Fruit fly (Drosophila melanogaster) whole organism, prepupa: Measurements from ENCODE around the gene Ccz1.

Experiments
- Blimp-1 ChIP-seq: fragments of 200-800 bp; sonication (Bioruptor generic); optimal IDR thresholded peaks from 3 replicates; lab custom pipeline; 2017; ENCODE audit warnings: missing biosample characterization, missing genetic modification characterization, mild to moderate bottlenecking, moderate library complexity, missing genetic modification reagents
- CG10631 ChIP-seq: fragments of 200-800 bp; sonication (Bioruptor generic); optimal IDR thresholded peaks from 2 replicates; lab custom pipeline; 2016; ENCODE audit warnings: missing biosample characterization, missing genetic modification characterization
- CG11294 ChIP-seq: fragments of 200-800 bp; sonication (Bioruptor generic); IDR thresholded peaks from 2 replicates; pipeline ENCODE4 v1.3.6; 2022; ENCODE audit warnings: missing biosample characterization, missing genetic modification characterization
- CG11762 ChIP-seq: fragments of 200-800 bp; sonication (Bioruptor generic); optimal IDR thresholded peaks from 3 replicates; lab custom pipeline; 2016; ENCODE audit warnings: missing biosample characterization, missing genetic modification characterization; ENCODE audit not compliant: insufficient read depth
- CG15336 ChIP-seq: fragments of 200-800 bp; sonication (Bioruptor generic); IDR thresholded peaks from 2 replicates; pipeline ENCODE4 v1.3.6; 2022; ENCODE audit warnings: missing biosample characterization, missing genetic modification characterization
- CG1621 ChIP-seq: fragments of 200-800 bp; sonication (Bioruptor generic); optimal IDR thresholded peaks from 3 replicates; lab custom pipeline; 2018; ENCODE audit warnings: missing biosample characterization, mild to moderate bottlenecking, missing genetic modification characterization
- CG16779 ChIP-seq: fragments of 200-800 bp; sonication (Bioruptor generic); optimal IDR thresholded peaks from 3 replicates; lab custom pipeline; 2017; ENCODE audit warnings: missing biosample characterization, mild to moderate bottlenecking, missing genetic modification characterization
- CG3032 ChIP-seq: fragments of 200-800 bp; optimal IDR thresholded peaks from 2 replicates; lab custom pipeline; 2019; ENCODE audit warnings: missing biosample characterization, mild to moderate bottlenecking, missing genetic modification characterization, moderate library complexity
- CG3919 ChIP-seq: fragments of 200-800 bp; sonication (Bioruptor generic); optimal IDR thresholded peaks from 3 replicates; lab custom pipeline; 2016; ENCODE audit warnings: missing biosample characterization, missing genetic modification characterization
- CG4318 ChIP-seq: fragments of 200-800 bp; sonication (Bioruptor generic); optimal IDR thresholded peaks from 3 replicates; lab custom pipeline; 2017; ENCODE audit warnings: missing biosample characterization, mild to moderate bottlenecking, missing genetic modification characterization
- CG6163 ChIP-seq: fragments of 200-800 bp; sonication (Bioruptor generic); IDR thresholded peaks from 3 replicates; pipeline ENCODE4 v1.3.6; 2022; ENCODE audit warnings: missing biosample characterization, missing genetic modification characterization
- CG6276 ChIP-seq: fragments of 200-800 bp; sonication (Bioruptor generic); optimal IDR thresholded peaks from 2 replicates; lab custom pipeline; 2017; ENCODE audit warnings: missing biosample characterization, mild to moderate bottlenecking, missing genetic modification characterization
- CG6808 ChIP-seq: fragments of 200-800 bp; sonication (Bioruptor generic); optimal IDR thresholded peaks from 3 replicates; lab custom pipeline; 2017; ENCODE audit warnings: missing biosample characterization, missing genetic modification characterization, mild to moderate bottlenecking, moderate library complexity, missing genetic modification reagents
- Eip78C ChIP-seq: fragments of 200-800 bp; sonication (Bioruptor generic); peaks from one replicate; lab custom pipeline; 2016; ENCODE audit warnings: missing biosample characterization, missing genetic modification characterization
- Ets21C ChIP-seq: fragments of 200-800 bp; sonication (Bioruptor generic); optimal IDR thresholded peaks from 3 replicates; lab custom pipeline; 2016; ENCODE audit warnings: missing biosample characterization, missing genetic modification characterization
- Ets96B ChIP-seq: fragments of 200-800 bp; optimal IDR thresholded peaks from 2 replicates; lab custom pipeline; 2019; ENCODE audit warnings: missing biosample characterization, mild to moderate bottlenecking, missing genetic modification characterization, moderate library complexity
- Gug ChIP-seq: fragments of 200-800 bp; sonication (Bioruptor generic); IDR thresholded peaks from 2 replicates; pipeline ENCODE4 v1.3.6; 2022; ENCODE audit warnings: missing biosample characterization, missing genetic modification characterization
- Hr38 ChIP-seq: sonication (Bioruptor generic); optimal IDR thresholded peaks from 2 replicates; lab custom pipeline; 2016; ENCODE audit warnings: missing biosample characterization, missing genetic modification characterization
- Hr39 ChIP-seq: fragments of 200-800 bp; sonication (Bioruptor generic); optimal IDR thresholded peaks from 2 replicates; lab custom pipeline; 2016; ENCODE audit warnings: missing biosample characterization, missing genetic modification characterization
- Hr4 ChIP-seq: fragments of 200-800 bp; sonication (Bioruptor generic); optimal IDR thresholded peaks from 3 replicates; lab custom pipeline; 2016; ENCODE audit warnings: missing biosample characterization, missing genetic modification characterization
- Lpt ChIP-seq: fragments of 200-800 bp; sonication (Bioruptor generic); optimal IDR thresholded peaks from 3 replicates; lab custom pipeline; 2016; ENCODE audit warnings: missing biosample characterization, missing genetic modification characterization
- OdsH ChIP-seq: fragments of 200-800 bp; sonication (Bioruptor generic); optimal IDR thresholded peaks from 3 replicates; lab custom pipeline; 2016; ENCODE audit warnings: missing biosample characterization, missing genetic modification characterization
- Sox102F ChIP-seq: fragments of 200-800 bp; sonication (Bioruptor generic); optimal IDR thresholded peaks from 2 replicates; lab custom pipeline; 2016; ENCODE audit warnings: missing biosample characterization, mild to moderate bottlenecking, missing genetic modification characterization
- Sox14 ChIP-seq: fragments of 200-800 bp; sonication (Bioruptor generic); optimal IDR thresholded peaks from 3 replicates; lab custom pipeline; 2016; ENCODE audit warnings: missing biosample characterization, missing genetic modification characterization
- Sox15 ChIP-seq: fragments of 200-800 bp; sonication (Bioruptor generic); optimal IDR thresholded peaks from 3 replicates; lab custom pipeline; 2016; ENCODE audit warnings: missing biosample characterization, missing genetic modification characterization
- achi ChIP-seq: fragments of 200-800 bp; sonication (Bioruptor generic); optimal IDR thresholded peaks from 3 replicates; lab custom pipeline; 2016; ENCODE audit warnings: missing biosample characterization, missing genetic modification characterization
- acj6 ChIP-seq: fragments of 200-800 bp; sonication (Bioruptor generic); optimal IDR thresholded peaks from 3 replicates; lab custom pipeline; 2016; ENCODE audit warnings: missing biosample characterization, missing genetic modification characterization
- cyc ChIP-seq: fragments of 200-800 bp; sonication (Bioruptor generic); optimal IDR thresholded peaks from 3 replicates; lab custom pipeline; 2016; ENCODE audit warnings: missing biosample characterization, missing genetic modification characterization
- dac ChIP-seq: fragments of 200-800 bp; sonication (Bioruptor generic); optimal IDR thresholded peaks from 2 replicates; lab custom pipeline; 2017; ENCODE audit warnings: missing biosample characterization, mild to moderate bottlenecking, missing genetic modification characterization
- dsx ChIP-seq: fragments of 200-800 bp; optimal IDR thresholded peaks from 3 replicates; lab custom pipeline; 2019; ENCODE audit warnings: missing biosample characterization, mild to moderate bottlenecking, missing genetic modification characterization, moderate library complexity; ENCODE audit not compliant: poor library complexity, severe bottlenecking
- eg ChIP-seq: fragments of 200-800 bp; sonication (Bioruptor generic); IDR thresholded peaks from 3 replicates; pipeline ENCODE4 v1.3.6; 2022; ENCODE audit warnings: missing biosample characterization, missing genetic modification characterization
- fd59A ChIP-seq: fragments of 200-800 bp; sonication (Bioruptor generic); optimal IDR thresholded peaks from 2 replicates; lab custom pipeline; 2017; ENCODE audit warnings: missing biosample characterization, mild to moderate bottlenecking, missing genetic modification characterization, missing genetic modification reagents
- fd85E ChIP-seq: fragments of 200-800 bp; sonication (Bioruptor generic); optimal IDR thresholded peaks from 3 replicates; lab custom pipeline; 2016; ENCODE audit warnings: missing biosample characterization, missing genetic modification characterization
- fkh ChIP-seq: fragments of 200-800 bp; sonication (Bioruptor generic); optimal IDR thresholded peaks from 3 replicates; lab custom pipeline; 2017; ENCODE audit warnings: missing biosample characterization, mild to moderate bottlenecking, missing genetic modification characterization, moderate library complexity
- pdm3 ChIP-seq: fragments of 200-800 bp; sonication (Bioruptor generic); optimal IDR thresholded peaks from 3 replicates; lab custom pipeline; 2016; ENCODE audit warnings: missing biosample characterization, missing genetic modification characterization
- salr ChIP-seq, 2 experiments: fragments of 200-800 bp; sonication (Bioruptor generic); optimal IDR thresholded peaks; 3 replicates each; lab custom pipeline; 2016 to 2018; ENCODE audit warnings: missing biosample characterization in 2 of 2, missing genetic modification characterization in 2 of 2, mild to moderate bottlenecking in 1 of 2
- ss ChIP-seq, 2 experiments: fragments of 200-800 bp; sonication (Bioruptor generic); optimal IDR thresholded peaks; 2 replicates in 1 of 2; 3 replicates in 1 of 2; lab custom pipeline; 2017 to 2018; ENCODE audit warnings: mild to moderate bottlenecking in 2 of 2, missing biosample characterization in 2 of 2, missing genetic modification characterization in 2 of 2, moderate library complexity in 1 of 2
- svp ChIP-seq: fragments of 200-800 bp; sonication (Bioruptor generic); peaks from one replicate; lab custom pipeline; 2016; ENCODE audit warnings: missing biosample characterization, missing genetic modification characterization
- topi ChIP-seq: fragments of 200-800 bp; sonication (Bioruptor generic); optimal IDR thresholded peaks from 3 replicates; lab custom pipeline; 2016; ENCODE audit warnings: missing biosample characterization, missing genetic modification characterization
- vri ChIP-seq: fragments of 200-800 bp; sonication (Bioruptor generic); optimal IDR thresholded peaks from 3 replicates; lab custom pipeline; 2016; ENCODE audit warnings: missing biosample characterization, mild to moderate bottlenecking, missing genetic modification characterization

Gene Ccz1

DNA sequence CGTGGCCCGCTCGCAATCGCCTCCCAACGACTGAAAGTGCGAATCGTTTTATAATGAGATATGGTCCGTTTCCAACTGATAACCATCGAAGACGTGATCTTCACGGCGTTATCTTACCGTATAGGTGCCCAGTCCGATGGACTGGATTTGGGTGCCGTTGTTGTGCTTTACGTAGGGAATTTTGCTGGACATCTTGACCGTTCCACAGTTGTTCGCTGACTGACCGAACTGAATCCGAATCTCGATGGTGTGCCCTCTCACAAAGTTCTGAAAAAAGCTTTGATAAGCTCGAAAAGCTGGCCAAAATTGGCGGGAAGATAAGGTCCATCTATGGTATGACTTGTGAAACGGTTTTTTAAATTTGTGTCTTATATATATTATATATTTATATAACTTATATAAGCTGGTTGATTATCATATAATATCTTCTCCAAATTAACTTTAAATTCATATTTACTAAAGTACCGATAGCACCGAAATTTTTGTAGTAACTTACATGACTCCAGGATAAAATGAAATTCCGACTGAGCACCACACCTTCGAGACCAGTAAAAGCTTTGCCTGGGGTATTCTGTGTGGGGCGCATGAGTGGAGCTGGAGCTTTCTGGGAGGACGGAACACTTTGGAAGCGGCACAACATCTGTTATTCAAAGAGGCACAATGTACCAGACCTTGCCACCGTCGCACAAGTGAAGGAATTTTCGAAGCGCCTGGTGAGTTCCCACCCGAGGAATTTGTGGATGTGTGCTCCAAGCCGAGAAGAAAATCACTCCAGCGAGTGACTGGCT, 43.5 kb upstream of the Ccz1 start, which contains the start of the genes CG10863 and CG14982 (continued):
- peak; percentile 25; the same call in 1 of the 3 replicates for TF ChIP-seq eg (GFP tag; lab: Robert Waterston, UW)
- no peak for TF ChIP-seq dsx (GFP tag; lab: Kevin White, UChicago)
- TF ChIP-seq ss (GFP tag; optimal IDR thresholded peaks at IDR 0.05; lab: Kevin White, UChicago), result no peak
- no peak for TF ChIP-seq Lpt (GFP tag; lab: Kevin White, UChicago)
- no peak for TF ChIP-seq CG1621 (tag; lab: Kevin White, UChicago)
- TF ChIP-seq achi (GFP tag; lab: Kevin White, UChicago), result no peak
- peak; percentile 69 for TF ChIP-seq Eip78C (GFP tag; lab: Kevin White, UChicago)
- TF ChIP-seq pdm3 (GFP tag; lab: Kevin White, UChicago), result no peak
- TF ChIP-seq fkh (GFP tag; lab: Kevin White, UChicago), result no peak
- TF ChIP-seq salr (GFP tag; optimal IDR thresholded peaks at IDR 0.05; lab: Kevin White, UChicago), result no peak
- TF ChIP-seq CG10631 (GFP tag; lab: Kevin White, UChicago), result no peak
- TF ChIP-seq OdsH (GFP tag; lab: Kevin White, UChicago), result no peak
- TF ChIP-seq Sox14 (GFP tag; lab: Kevin White, UChicago), result no peak
- no peak for TF ChIP-seq fd85E (GFP tag; lab: Kevin White, UChicago)
- TF ChIP-seq CG6276 (GFP tag; lab: Kevin White, UChicago), result no peak
- TF ChIP-seq Sox102F (GFP tag; lab: Kevin White, UChicago), result no peak
- TF ChIP-seq CG6163 (GFP tag; lab: Robert Waterston, UW), result no peak
- TF ChIP-seq CG11762 (GFP tag; lab: Kevin White, UChicago), result no peak

DNA sequence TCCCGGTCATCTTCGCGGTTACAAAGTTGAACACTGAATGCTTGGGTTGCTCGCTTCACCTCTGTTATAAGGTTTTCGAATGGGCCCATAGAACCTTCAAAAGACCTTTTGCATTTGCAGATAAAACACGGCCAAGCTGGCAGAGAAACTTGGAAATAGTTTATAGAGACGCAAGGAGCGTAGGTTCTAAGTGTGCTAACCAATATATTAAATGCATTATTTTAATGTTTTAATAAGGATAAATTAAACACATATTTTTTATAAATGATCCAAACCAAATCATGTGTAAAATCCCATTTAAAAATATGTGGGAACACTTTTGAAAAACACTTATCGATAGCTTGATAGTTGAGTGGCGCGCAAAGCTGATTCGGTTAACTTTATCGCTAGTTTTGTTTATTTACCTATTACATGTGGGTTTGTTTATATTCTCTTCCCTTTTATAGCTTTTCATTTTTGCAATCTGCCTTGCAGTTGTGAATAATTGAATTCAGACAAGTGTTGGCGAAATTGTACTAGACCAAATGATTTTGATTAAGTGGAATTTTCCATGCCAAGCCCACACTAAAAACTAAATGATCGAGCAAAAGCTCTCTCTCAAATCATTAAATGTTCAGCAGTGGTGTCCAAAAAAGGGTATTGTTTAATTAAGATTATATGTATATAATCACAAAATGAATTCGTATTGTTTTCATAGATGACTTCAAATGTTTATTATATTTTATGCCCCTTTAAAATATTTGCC, 41.3 kb upstream of the Ccz1 start, which contains the start of gene CG12766:
CG12766 (minus strand) TSS at position 51 of the 745 bp plus-strand sequence.
- TF ChIP-seq Hr39 (GFP tag; lab: Kevin White, UChicago) (no peak), CG6808 (GFP tag; lab: Kevin White, UChicago) (no peak), Eip78C (GFP tag; lab: Kevin White, UChicago) (peak; percentile 81), svp (GFP tag; lab: Kevin White, UChicago) (peak; percentile 10), CG3032 (tag; lab: Kevin White, UChicago) (no peak), Hr4 (GFP tag; lab: Kevin White, UChicago) (peak; percentile 46), topi (GFP tag; lab: Kevin White, UChicago) (no peak), CG4318 (GFP tag; lab: Kevin White, UChicago) (no peak), Sox102F (GFP tag; lab: Kevin White, UChicago) (no peak), CG1621 (tag; lab: Kevin White, UChicago) (no peak), fkh (GFP tag; lab: Kevin White, UChicago) (no peak), CG16779 (tag; lab: Kevin White, UChicago) (no peak), CG3919 (GFP tag; lab: Kevin White, UChicago) (peak; percentile 9), dac (GFP tag; lab: Kevin White, UChicago) (no peak), Ets21C (GFP tag; lab: Kevin White, UChicago) (no peak), cyc (no peak), Sox15 (GFP tag; lab: Kevin White, UChicago) (no peak), fd85E (GFP tag; lab: Kevin White, UChicago) (no peak), acj6 (GFP tag; lab: Kevin White, UChicago) (no peak), CG15336 (GFP tag; lab: Robert Waterston, UW) (peak; percentile 36; the same call in 1 of the 2 replicates), Lpt (GFP tag; lab: Kevin White, UChicago) (no peak), CG11762 (GFP tag; lab: Kevin White, UChicago) (no peak), Hr38 (GFP tag; lab: Kevin White, UChicago) (no peak), ss (GFP tag; optimal IDR thresholded peaks at IDR 0.05; lab: Kevin White, UChicago) (no peak), Sox14 (GFP tag; lab: Kevin White, UChicago) (no peak), CG6163 (GFP tag; lab: Robert Waterston, UW) (peak; percentile 52; the same call in 2 of the 3 replicates), fd59A (GFP tag; lab: Kevin White, UChicago) (no peak), dsx (GFP tag; lab: Kevin White, UChicago) (no peak), vri (GFP tag; lab: Kevin White, UChicago) (no peak), Ets96B (tag; lab: Kevin White, UChicago) (peak; percentile 16), CG11294 (0 out of 2 replicates have a peak, but pooled peaks have one; percentile 8), Gug (GFP tag; lab: Robert Waterston, UW) (peak; percentile 33; the same call in 1 of the 2 replicates), eg (GFP tag; lab: Robert Waterston, UW) (peak; percentile 70; the same call in 2 of the 3 replicates), Blimp-1 (GFP tag; lab: Kevin White, UChicago) (no peak)
